Fruit fly (Drosophila melanogaster): ENCODE results near the gene CG2233.

Gene CG2233

dm6 chrX:8057837-8058445 is 20.6 kb upstream of the CG2233 start:
- TF ChIP-seq Hr96 (GFP tag; optimal IDR thresholded peaks at IDR 0.05) (peak; percentile 10), kay (GFP tag; ENCODE audit: borderline replicate concordance) (peak; percentile 25), Mnt (GFP tag; optimal IDR thresholded peaks at IDR 0.05) (no peak)

dm6 chrX:8057299-8057730 is 20.0 kb upstream of the CG2233 start:
- no peak for TF ChIP-seq cnc (optimal IDR thresholded peaks at IDR 0.05)
- TF ChIP-seq CG1620 (GFP tag; optimal IDR thresholded peaks at IDR 0.05), result peak; percentile 33
- peak; percentile 63 for TF ChIP-seq CG5204 (GFP tag; optimal IDR thresholded peaks at IDR 0.05)
- TF ChIP-seq kay (GFP tag; ENCODE audit: borderline replicate concordance), result no peak
- no peak for TF ChIP-seq CG33017 (tag; optimal IDR thresholded peaks at IDR 0.05)
- TF ChIP-seq CG7045 (GFP tag; optimal IDR thresholded peaks at IDR 0.05), result peak; percentile 43
- TF ChIP-seq CG7101 (tag; optimal IDR thresholded peaks at IDR 0.05), result peak; percentile 72
- peak; percentile 34 for TF ChIP-seq pad (GFP tag; optimal IDR thresholded peaks at IDR 0.05)
- no peak for TF ChIP-seq Clk (GFP tag; optimal IDR thresholded peaks at IDR 0.05)
- TF ChIP-seq CG14711 (tag; optimal IDR thresholded peaks at IDR 0.05), result peak; percentile 44
- TF ChIP-seq toe (GFP tag; optimal IDR thresholded peaks at IDR 0.05), result peak; percentile 48
- TF ChIP-seq bab1 (GFP tag; optimal IDR thresholded peaks at IDR 0.05), result no peak
- no peak for TF ChIP-seq Mnt (GFP tag; optimal IDR thresholded peaks at IDR 0.05)
- peak; percentile 6 for TF ChIP-seq CG12768 (GFP tag; optimal IDR thresholded peaks at IDR 0.05)
- no peak for TF ChIP-seq cic (GFP tag; optimal IDR thresholded peaks at IDR 0.05)
- peak; percentile 68 for TF ChIP-seq ovo (GFP tag; optimal IDR thresholded peaks at IDR 0.05)
- TF ChIP-seq Hr96 (GFP tag; optimal IDR thresholded peaks at IDR 0.05), result peak; percentile 62
- TF ChIP-seq CG11617 (GFP tag; optimal IDR thresholded peaks at IDR 0.05), result peak; percentile 76
- TF ChIP-seq tj (GFP tag; optimal IDR thresholded peaks at IDR 0.05), result peak; percentile 77
- TF ChIP-seq Crg-1 (GFP tag; optimal IDR thresholded peaks at IDR 0.05), result peak; percentile 67

dm6 chrX:8056597-8057228 is 19.4 kb upstream of the CG2233 start:
- no peak for TF ChIP-seq tj (GFP tag; optimal IDR thresholded peaks at IDR 0.05)
- TF ChIP-seq ovo (GFP tag; optimal IDR thresholded peaks at IDR 0.05), result no peak
- peak; percentile 79 for TF ChIP-seq cic (GFP tag; optimal IDR thresholded peaks at IDR 0.05)
- peak; percentile 43 for TF ChIP-seq Mnt (GFP tag; optimal IDR thresholded peaks at IDR 0.05)
- TF ChIP-seq kay (GFP tag; ENCODE audit: borderline replicate concordance), result peak; percentile 96

DNA sequence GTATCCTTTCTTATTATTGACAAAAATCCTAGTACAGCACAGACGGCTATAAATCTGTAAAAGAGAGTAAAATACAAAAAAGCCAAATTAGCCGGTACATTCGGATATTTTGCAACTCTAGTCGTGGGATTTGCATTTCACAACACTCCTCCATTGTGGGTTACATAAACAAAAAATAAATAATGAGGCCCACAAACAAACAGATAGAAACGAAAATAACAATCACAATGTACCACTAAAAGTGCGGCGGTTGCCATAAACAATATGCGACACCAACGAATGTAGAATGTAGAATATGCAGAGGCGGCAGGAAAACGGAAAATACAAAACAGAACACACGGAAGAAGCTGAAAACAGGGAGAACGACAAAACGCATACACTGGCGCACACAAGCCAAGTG is 18.8 kb upstream of the CG2233 start:
- TF ChIP-seq tj (GFP tag; optimal IDR thresholded peaks at IDR 0.05) (peak; percentile 31), pad (GFP tag; optimal IDR thresholded peaks at IDR 0.05) (peak; percentile 2), CG1620 (GFP tag; optimal IDR thresholded peaks at IDR 0.05) (peak; percentile 3), Clk (GFP tag; optimal IDR thresholded peaks at IDR 0.05) (no peak)

DNA sequence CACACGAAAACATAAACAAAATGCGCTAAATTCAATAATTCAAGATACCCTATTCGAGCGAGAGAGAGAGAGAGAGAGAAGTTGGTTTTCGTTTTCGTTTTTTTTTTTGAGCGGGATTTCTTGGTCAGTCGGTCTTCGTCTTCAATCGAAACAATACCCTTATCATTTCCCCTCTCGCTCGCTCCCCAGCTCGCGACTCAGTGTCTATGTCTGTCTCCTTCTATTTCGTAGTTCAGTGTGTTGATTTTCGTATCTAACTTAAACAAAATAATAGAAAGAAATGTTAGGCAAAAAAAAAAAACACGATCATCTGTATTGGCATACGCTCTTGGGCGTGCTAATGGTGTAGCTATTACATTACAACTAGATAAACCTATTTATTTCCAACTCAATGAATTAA is 12.0 kb upstream of the CG2233 start:
- no peak for TF ChIP-seq cnc (optimal IDR thresholded peaks at IDR 0.05)
- TF ChIP-seq CG7045 (GFP tag; optimal IDR thresholded peaks at IDR 0.05), result no peak
- no peak for TF ChIP-seq bab1 (GFP tag; optimal IDR thresholded peaks at IDR 0.05)
- TF ChIP-seq pad (GFP tag; optimal IDR thresholded peaks at IDR 0.05), result peak; percentile 64
- TF ChIP-seq Crg-1 (GFP tag; optimal IDR thresholded peaks at IDR 0.05), result no peak
- TF ChIP-seq ovo (GFP tag; optimal IDR thresholded peaks at IDR 0.05), result peak; percentile 10
- peak; percentile 65 for TF ChIP-seq kay (GFP tag; ENCODE audit: borderline replicate concordance)
- TF ChIP-seq CG7101 (tag; optimal IDR thresholded peaks at IDR 0.05), result no peak
- no peak for TF ChIP-seq CG33017 (tag; optimal IDR thresholded peaks at IDR 0.05)
- TF ChIP-seq toe (GFP tag; optimal IDR thresholded peaks at IDR 0.05), result no peak
- no peak for TF ChIP-seq CG5204 (GFP tag; optimal IDR thresholded peaks at IDR 0.05)

DNA sequence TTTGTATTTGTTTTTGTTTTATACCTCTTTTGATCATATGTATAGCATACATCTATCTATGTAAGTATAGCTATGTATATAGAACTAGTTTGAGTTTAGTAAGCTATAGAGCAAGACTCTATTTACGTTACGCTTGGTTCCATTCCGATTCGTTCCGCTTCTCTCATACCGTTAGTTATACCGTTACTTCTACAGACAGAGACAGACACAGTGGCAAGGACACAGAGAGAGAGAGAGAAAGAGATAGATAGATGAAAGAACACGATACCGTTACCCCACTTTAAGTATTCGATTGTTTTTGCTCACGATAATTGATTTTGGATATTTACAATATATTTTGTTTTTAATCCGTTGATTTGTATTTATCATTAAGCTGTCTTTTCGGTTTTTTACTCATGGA is 9.2 kb upstream of the CG2233 start:
- TF ChIP-seq CG7045 (GFP tag; optimal IDR thresholded peaks at IDR 0.05) (no peak), ovo (GFP tag; optimal IDR thresholded peaks at IDR 0.05) (peak; percentile 74)

DNA sequence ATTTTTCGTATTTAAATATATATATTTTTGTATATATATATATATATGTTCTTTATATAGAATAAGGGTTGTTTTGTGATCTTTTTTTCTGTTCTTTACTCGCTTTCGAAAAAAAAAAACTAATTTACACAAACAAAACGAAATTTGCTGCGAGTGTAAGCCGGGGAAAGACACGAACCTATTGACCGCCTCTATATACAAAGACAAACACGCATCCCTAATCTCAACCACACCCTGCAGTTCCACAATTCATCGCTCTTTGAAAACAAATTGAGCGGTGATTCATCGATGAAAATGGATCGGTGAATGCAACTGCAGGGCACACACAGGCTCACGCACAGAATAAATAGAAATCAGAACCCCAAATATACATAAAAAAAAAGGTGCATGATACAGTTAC is 1.6 kb upstream of the CG2233 start:
- no peak for TF ChIP-seq CG11617 (GFP tag; optimal IDR thresholded peaks at IDR 0.05)
- TF ChIP-seq CG33017 (tag; optimal IDR thresholded peaks at IDR 0.05), result no peak
- no peak for TF ChIP-seq CG7101 (tag; optimal IDR thresholded peaks at IDR 0.05)
- no peak for TF ChIP-seq CG1620 (GFP tag; optimal IDR thresholded peaks at IDR 0.05)
- no peak for TF ChIP-seq CG14711 (tag; optimal IDR thresholded peaks at IDR 0.05)
- no peak for TF ChIP-seq Hr96 (GFP tag; optimal IDR thresholded peaks at IDR 0.05)
- TF ChIP-seq cnc (optimal IDR thresholded peaks at IDR 0.05), result no peak
- no peak for TF ChIP-seq toe (GFP tag; optimal IDR thresholded peaks at IDR 0.05)
- TF ChIP-seq tj (GFP tag; optimal IDR thresholded peaks at IDR 0.05), result no peak
